Fruit fly (Drosophila melanogaster) S2 (cell line): ENCODE data around the gene CG4751.

ENCODE experiments used
- CG8478 ChIP-seq: fragments of >200 bp; optimal IDR thresholded peaks from 2 replicates; lab custom pipeline; 2018
- CTCF ChIP-seq, 2 experiments: fragments of >200 bp; optimal IDR thresholded peaks; 2 replicates each; lab custom pipeline; 2018

CG4751 gene

dm6 chr2L:11130151-11131008 lies at the start of gene CG4751, which contains the start of gene RfC38:
TSS of gene CG4751 (plus strand) at chr2L:11130737.
TSS of gene RfC38 (minus strand) at chr2L:11130645.
- TF ChIP-seq CG8478 (lab: Kevin White, UChicago) (no peak), CTCF (optimal IDR thresholded peaks at IDR 0.05; lab: Kevin White, UChicago) (no peak)

dm6 chr2L:11081337-11081736 lies 49.2 kb upstream of the CG4751 start, which contains the start of gene AstC:
TSS of gene AstC (minus strand) at chr2L:11081399.
- TF ChIP-seq CTCF (optimal IDR thresholded peaks at IDR 0.05; lab: Kevin White, UChicago): no peak
- TF ChIP-seq CG8478 (lab: Kevin White, UChicago): no peak

- TF ChIP-seq CTCF (optimal IDR thresholded peaks at IDR 0.05; lab: Kevin White, UChicago) (no peak), CG8478 (lab: Kevin White, UChicago) (no peak)
Observed at dm6 chr2L:11082025-11082424, 48.5 kb upstream of the CG4751 start.

dm6 chr2L:11085129-11085528 lies 45.4 kb upstream of the CG4751 start, which contains the start of gene AstCC:
TSS of gene AstCC (minus strand) at chr2L:11085229.
- no peak for TF ChIP-seq CTCF (optimal IDR thresholded peaks at IDR 0.05; lab: Kevin White, UChicago)

- TF ChIP-seq CTCF (optimal IDR thresholded peaks at IDR 0.05; lab: Kevin White, UChicago) (no peak), CG8478 (lab: Kevin White, UChicago) (no peak)
Observed at dm6 chr2L:11086357-11086924, 44.1 kb upstream of the CG4751 start, which contains the start of gene CG16854. TSS of gene CG16854 (plus strand) at chr2L:11086721.

- no peak for TF ChIP-seq CTCF (optimal IDR thresholded peaks at IDR 0.05; lab: Kevin White, UChicago)
- TF ChIP-seq CG8478 (lab: Kevin White, UChicago): no peak
Observed at dm6 chr2L:11091111-11091510, 39.4 kb upstream of the CG4751 start, which contains the start of gene Wdr59. TSS of gene Wdr59 (plus strand) at chr2L:11091444.

- TF ChIP-seq CTCF (optimal IDR thresholded peaks at IDR 0.05; lab: Kevin White, UChicago) (no peak), CG8478 (lab: Kevin White, UChicago) (no peak)
Observed at dm6 chr2L:11100516-11101061, 29.9 kb upstream of the CG4751 start, which contains the start of gene Ge-1. TSS of gene Ge-1 (minus strand) at chr2L:11100888.

- TF ChIP-seq CTCF (optimal IDR thresholded peaks at IDR 0.05; lab: Kevin White, UChicago): no peak
- TF ChIP-seq CG8478 (lab: Kevin White, UChicago): no peak
Observed at dm6 chr2L:11105320-11105719, 25.2 kb upstream of the CG4751 start.

dm6 chr2L:11106562-11106962 lies 24.0 kb upstream of the CG4751 start, which contains the start of gene Reps:
TSS of gene Reps (minus strand) at chr2L:11106645.
- TF ChIP-seq CG8478 (lab: Kevin White, UChicago) (no peak), CTCF (optimal IDR thresholded peaks at IDR 0.05; lab: Kevin White, UChicago) (peak in 1 of 2 experiments; percentile 11)

- TF ChIP-seq CTCF (optimal IDR thresholded peaks at IDR 0.05; lab: Kevin White, UChicago): no peak
- TF ChIP-seq CG8478 (lab: Kevin White, UChicago): no peak
Observed at dm6 chr2L:11113011-11113528, 17.5 kb upstream of the CG4751 start, which contains the start of gene Idua. TSS of gene Idua (minus strand) at chr2L:11113061.

- no peak for TF ChIP-seq CG8478 (lab: Kevin White, UChicago)
- TF ChIP-seq CTCF (optimal IDR thresholded peaks at IDR 0.05; lab: Kevin White, UChicago): no peak
Observed at dm6 chr2L:11113714-11114113, 16.8 kb upstream of the CG4751 start, which contains the start of gene Gr32a. TSS of gene Gr32a (plus strand) at chr2L:11114014.

- TF ChIP-seq CTCF (optimal IDR thresholded peaks at IDR 0.05; lab: Kevin White, UChicago) (no peak), CG8478 (lab: Kevin White, UChicago) (no peak)
Observed at dm6 chr2L:11119966-11120517, 10.5 kb upstream of the CG4751 start, which contains the start of gene CG6230. TSS of gene CG6230 (minus strand) at chr2L:11120319.

- TF ChIP-seq CTCF (optimal IDR thresholded peaks at IDR 0.05; lab: Kevin White, UChicago) (no peak), CG8478 (lab: Kevin White, UChicago) (no peak)
Observed at dm6 chr2L:11121614-11122013, 8.9 kb upstream of the CG4751 start, which contains the start of gene Dnaaf4. TSS of gene Dnaaf4 (minus strand) at chr2L:11121714.

dm6 chr2L:11123499-11123898 lies 7.0 kb upstream of the CG4751 start, which contains the start of the genes Csl4 and Nup160:
TSS of gene Csl4 (minus strand) at chr2L:11123567.
TSS of gene Nup160 (plus strand) at chr2L:11123777.
- TF ChIP-seq CG8478 (lab: Kevin White, UChicago) (no peak), CTCF (optimal IDR thresholded peaks at IDR 0.05; lab: Kevin White, UChicago) (no peak)
